Fruit fly (Drosophila melanogaster) whole organism, adult: ENCODE measurements around the gene CG46466.

Experiments used
- CG14711 ChIP-seq: fragments of 200-800 bp; sonication (Bioruptor generic); optimal IDR thresholded peaks from 2 replicates; lab custom pipeline; 2018; ENCODE audit warnings: missing biosample characterization, mild to moderate bottlenecking, missing genetic modification characterization, moderate library complexity
- CG5204 ChIP-seq: fragments of 200-800 bp; sonication (Bioruptor generic); optimal IDR thresholded peaks from 2 replicates; lab custom pipeline; 2016; ENCODE audit warnings: missing biosample characterization, missing genetic modification characterization
- cnc ChIP-seq, 2 experiments: fragments of >200 bp; optimal IDR thresholded peaks; 2 replicates each; lab custom pipeline; 2017
- kay ChIP-seq: fragments of 200-800 bp; sonication (Bioruptor generic); peaks from one replicate; lab custom pipeline; 2016; ENCODE audit warnings: missing biosample characterization, missing genetic modification characterization, borderline replicate concordance

dm6 chr4:695845-696244 lies 32.9 kb upstream of the CG46466 start, which contains the start of gene myo:
- TF ChIP-seq cnc (optimal IDR thresholded peaks at IDR 0.05; lab: Kevin White, UChicago), result no peak
- TF ChIP-seq kay (GFP tag; lab: Kevin White, UChicago), result no peak
- no peak for TF ChIP-seq CG5204 (GFP tag; lab: Kevin White, UChicago)
- TF ChIP-seq CG14711 (tag; lab: Kevin White, UChicago), result no peak
